Fruit fly (Drosophila melanogaster): ENCODE data around the gene Top2.

DNA sequence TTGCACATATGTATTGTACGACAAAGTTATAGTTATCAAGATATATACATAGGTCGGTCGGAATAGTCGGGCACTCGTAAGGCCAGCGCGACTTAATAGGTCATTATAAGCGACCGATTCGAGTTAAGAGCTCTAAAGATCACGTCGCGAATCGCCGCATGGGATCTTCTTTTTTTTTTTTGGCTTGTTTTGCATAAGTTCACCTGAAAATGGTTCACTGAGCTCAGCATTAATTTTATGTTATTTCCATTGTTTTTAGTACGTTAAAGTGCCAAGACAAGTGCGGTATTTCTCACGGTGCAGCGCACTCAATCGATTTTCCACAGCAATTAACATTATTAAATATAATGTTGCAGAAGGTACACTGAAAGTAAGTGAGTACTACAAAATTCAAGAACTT lies 12.0 kb downstream of the Top2 start:
- TF ChIP-seq Mio (GFP tag; optimal IDR thresholded peaks at IDR 0.05) (no peak), Abd-B (GFP tag; optimal IDR thresholded peaks at IDR 0.05) (no peak), dmrt93B (GFP tag; optimal IDR thresholded peaks at IDR 0.05) (no peak), brk (GFP tag; optimal IDR thresholded peaks at IDR 0.05) (no peak), psq (GFP tag; optimal IDR thresholded peaks at IDR 0.05) (no peak), Rel (GFP tag; optimal IDR thresholded peaks at IDR 0.05) (no peak), Rel (tag; optimal IDR thresholded peaks at IDR 0.05) (no peak)

All from whole organism, wandering third instar larva.